Worm (Caenorhabditis elegans) whole organism, L1 larva: ENCODE measurements around the gene dhs-15.

Experiments used
- ama-1 ChIP-seq: fragments of 150-350 bp; optimal IDR thresholded peaks from 2 replicates; lab custom pipeline; 2014
- dpl-1 ChIP-seq, 3 experiments: fragments of 150-350 bp in 2 of 3; sonication (generic microtip) in 1 of 3; optimal IDR thresholded peaks; 2 replicates each; lab custom pipeline; 2014 to 2017; ENCODE audit warnings: missing biosample characterization in 3 of 3, missing genetic modification characterization in 3 of 3, missing genetic modification reagents in 3 of 3
- efl-1 ChIP-seq, 4 experiments: fragments of 150-350 bp; optimal IDR thresholded peaks in 3 of 4; peaks in 1 of 4; 1 replicate in 1 of 4; 2 replicates in 3 of 4; lab custom pipeline; 2014; ENCODE audit warnings: missing biosample characterization in 2 of 4, missing genetic modification characterization in 2 of 4, missing genetic modification reagents in 2 of 4
- elt-3 ChIP-seq, 6 experiments: fragments of 150-350 bp in 1 of 6; sonication (generic microtip); optimal IDR thresholded peaks; 2 replicates each; lab custom pipeline; 2017 to 2018; ENCODE audit warnings: missing biosample characterization in 6 of 6, missing genetic modification characterization in 6 of 6, inconsistent platforms in 1 of 6
- mab-9 ChIP-seq: fragments of 200-800 bp; sonication (Bioruptor generic); IDR thresholded peaks from 2 replicates; pipeline ENCODE4 v1.3.6; 2022; ENCODE audit warnings: missing genetic modification reagents, missing genetic modification characterization, missing compliant biosample characterization
- nhr-11 ChIP-seq: fragments of 150-350 bp; optimal IDR thresholded peaks from 2 replicates; lab custom pipeline; 2014; ENCODE audit warnings: missing biosample characterization, missing genetic modification characterization
- nhr-237 ChIP-seq: fragments of 150-350 bp; optimal IDR thresholded peaks from 2 replicates; lab custom pipeline; 2014; ENCODE audit warnings: missing biosample characterization, missing genetic modification characterization
- nhr-77 ChIP-seq: fragments of 150-350 bp; optimal IDR thresholded peaks from 2 replicates; lab custom pipeline; 2014; ENCODE audit warnings: missing biosample characterization, missing genetic modification characterization
- snpc-4 ChIP-seq: fragments of 150-350 bp; optimal IDR thresholded peaks from 2 replicates; lab custom pipeline; 2014; ENCODE audit warnings: missing biosample characterization, missing genetic modification characterization
- sptf-1 ChIP-seq: fragments of 150-350 bp; optimal IDR thresholded peaks from 2 replicates; lab custom pipeline; 2014; ENCODE audit warnings: missing biosample characterization, missing genetic modification characterization
- xbp-1 ChIP-seq: sonication (generic microtip); optimal IDR thresholded peaks from 2 replicates; lab custom pipeline; 2016; ENCODE audit warnings: missing genetic modification characterization, missing compliant biosample characterization
- ztf-11 ChIP-seq, 2 experiments: sonication (generic microtip); optimal IDR thresholded peaks; 2 replicates each; lab custom pipeline; 2016 to 2017; ENCODE audit warnings: missing genetic modification characterization in 2 of 2, missing biosample characterization in 1 of 2, missing compliant biosample characterization in 1 of 2

ce11 chrV:2765052-2765451, 4.6 kb downstream of the dhs-15 start, which contains the start of gene dhs-14:
- TF ChIP-seq dpl-1 (GFP tag; optimal IDR thresholded peaks at IDR 0.05; lab: Kevin White, UChicago) (no peak), nhr-11 (tag; lab: Kevin White, UChicago) (no peak), ama-1 (lab: Kevin White, UChicago) (no peak), nhr-77 (tag; lab: Kevin White, UChicago) (no peak), snpc-4 (tag; lab: Kevin White, UChicago) (no peak), nhr-237 (no peak), elt-3 (tag; optimal IDR thresholded peaks at IDR 0.05; lab: Kevin White, UChicago) (no peak), efl-1 (optimal IDR thresholded peaks at IDR 0.05; lab: Kevin White, UChicago) (no peak), efl-1 (GFP tag; optimal IDR thresholded peaks at IDR 0.05 in 1 of 2; lab: Kevin White, UChicago) (no peak), sptf-1 (tag; lab: Kevin White, UChicago) (no peak), mab-9 (GFP tag; lab: Robert Waterston, UW) (no peak), xbp-1 (no peak), ztf-11 (tag; optimal IDR thresholded peaks at IDR 0.05; lab: Kevin White, UChicago) (no peak)
